Worm (Caenorhabditis elegans) whole organism, midembryonic: ENCODE measurements around the gene ndx-6.

Source experiments
- T22C8.4 ChIP-seq: fragments of 200-800 bp; sonication (Bioruptor generic); IDR thresholded peaks from 2 replicates; pipeline ENCODE4 v1.3.6; 2022; ENCODE audit warnings: missing genetic modification characterization, missing compliant biosample characterization
- cog-1 ChIP-seq: sonication (generic microtip); optimal IDR thresholded peaks from 2 replicates; lab custom pipeline; 2016; ENCODE audit warnings: missing genetic modification characterization, missing compliant biosample characterization
- flt-1 ChIP-seq: fragments of 200-800 bp; sonication (Bioruptor generic); IDR thresholded peaks from 2 replicates; pipeline ENCODE4 v1.3.6; 2022; ENCODE audit warnings: missing genetic modification characterization, missing compliant biosample characterization
- klf-2 ChIP-seq: fragments of 200-800 bp; sonication (Bioruptor generic); conservative IDR thresholded peaks from 2 replicates; pipeline ENCODE4 v1.3.6; 2022; ENCODE audit warnings: missing genetic modification reagents, missing genetic modification characterization, missing compliant biosample characterization
- med-1 ChIP-seq: sonication (generic microtip); optimal IDR thresholded peaks from 2 replicates; lab custom pipeline; 2017; ENCODE audit warnings: missing genetic modification characterization, mild to moderate bottlenecking, missing compliant biosample characterization, antibody characterized with exemption, missing genetic modification reagents; ENCODE audit not compliant: insufficient read depth
- ref-1 ChIP-seq: fragments of 200-800 bp; sonication (Bioruptor generic); conservative IDR thresholded peaks from 2 replicates; pipeline ENCODE4 v1.3.6; 2022; ENCODE audit warnings: missing genetic modification reagents, missing genetic modification characterization, missing compliant biosample characterization
- tab-1 ChIP-seq: fragments of 200-800 bp; sonication (Bioruptor generic); IDR thresholded peaks from 2 replicates; pipeline ENCODE4 v1.3.6; 2022; ENCODE audit warnings: missing genetic modification characterization, missing compliant biosample characterization
- ztf-23 ChIP-seq: fragments of 200-800 bp; sonication (Bioruptor generic); IDR thresholded peaks from 2 replicates; pipeline ENCODE4 v1.3.6; 2022; ENCODE audit warnings: missing genetic modification reagents, missing genetic modification characterization, missing compliant biosample characterization
- ztf-29 ChIP-seq: fragments of 200-800 bp; sonication (Bioruptor generic); IDR thresholded peaks from 2 replicates; pipeline ENCODE4 v1.3.6; 2022; ENCODE audit warnings: missing genetic modification reagents, missing genetic modification characterization, missing compliant biosample characterization

DNA sequence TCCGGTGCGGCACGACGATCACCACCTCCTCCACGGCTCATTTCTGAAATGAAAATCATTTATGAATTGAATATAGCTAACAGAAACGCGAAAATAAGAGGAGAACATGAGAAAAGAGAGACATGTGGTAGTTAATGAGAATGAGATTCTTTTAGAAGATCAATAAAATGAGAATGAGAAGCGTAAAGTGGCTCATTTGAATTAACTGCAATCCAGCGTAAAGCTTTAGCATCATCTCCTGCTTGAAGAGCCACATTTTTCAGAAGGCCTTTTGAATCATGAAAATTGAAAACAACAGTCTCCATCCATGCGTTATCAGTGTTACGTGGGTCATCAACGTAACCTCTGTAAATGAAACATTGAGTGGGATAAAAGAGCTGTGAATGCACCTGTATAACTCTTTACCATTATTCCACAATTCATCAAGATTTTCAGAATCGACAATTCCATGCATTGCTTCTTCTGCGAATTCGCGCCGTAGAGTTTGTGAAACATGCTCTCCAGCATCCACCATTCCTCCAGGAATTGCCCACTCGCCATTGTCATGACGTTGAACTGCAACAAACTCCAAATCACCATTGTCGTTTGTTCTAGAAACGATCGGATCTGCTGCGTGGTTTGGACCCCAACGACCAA lies 777 bp downstream of the ndx-6 start, which contains the start of gene rsp-4:
- TF ChIP-seq flt-1, result no peak
- TF ChIP-seq med-1 (GFP tag; lab: Kevin White, UChicago), result no peak
- no peak for TF ChIP-seq ztf-23
- no peak for TF ChIP-seq ref-1 (GFP tag; lab: Robert Waterston, UW)
- TF ChIP-seq tab-1, result no peak
- TF ChIP-seq cog-1 (tag; lab: Kevin White, UChicago), result no peak
- no peak for TF ChIP-seq ztf-29
- no peak for TF ChIP-seq klf-2
- no peak for TF ChIP-seq T22C8.4 (GFP tag; lab: Robert Waterston, UW)
